Worm (Caenorhabditis elegans) whole organism, L3 larva: ENCODE results near the gene col-142.
A peak's percentile ranks its signal among the peaks of the same experiment; 100 is the strongest.

Experiments
- R02D3.7 ChIP-seq: fragments of 150-350 bp; optimal IDR thresholded peaks from 2 replicates; lab custom pipeline; 2014; ENCODE audit warnings: missing biosample characterization, missing genetic modification characterization
- aly-2 ChIP-seq: fragments of 150-350 bp; optimal IDR thresholded peaks from 2 replicates; lab custom pipeline; 2014; ENCODE audit warnings: missing biosample characterization, missing genetic modification characterization
- ama-1 ChIP-seq: fragments of 150-350 bp; optimal IDR thresholded peaks from 2 replicates; lab custom pipeline; 2018
- ceh-16 ChIP-seq: sonication (generic microtip); optimal IDR thresholded peaks from 2 replicates; lab custom pipeline; 2017; ENCODE audit warnings: missing biosample characterization, missing genetic modification characterization
- ceh-28 ChIP-seq: fragments of 150-350 bp; optimal IDR thresholded peaks from 2 replicates; lab custom pipeline; 2014; ENCODE audit warnings: missing biosample characterization, missing genetic modification reagents, missing genetic modification characterization
- ceh-82 ChIP-seq: fragments of 150-350 bp; optimal IDR thresholded peaks from 2 replicates; lab custom pipeline; 2014; ENCODE audit warnings: missing biosample characterization, missing genetic modification characterization
- ceh-9 ChIP-seq: sonication (generic microtip); optimal IDR thresholded peaks from 2 replicates; lab custom pipeline; 2018; ENCODE audit warnings: missing biosample characterization, missing genetic modification characterization
- daf-12 ChIP-seq: fragments of 150-350 bp; optimal IDR thresholded peaks from 2 replicates; lab custom pipeline; 2014; ENCODE audit warnings: missing biosample characterization, missing genetic modification reagents, missing genetic modification characterization
- egl-27 ChIP-seq: sonication (generic microtip); optimal IDR thresholded peaks from 4 replicates; lab custom pipeline; 2017; ENCODE audit warnings: missing biosample characterization, missing genetic modification reagents, missing genetic modification characterization
- egl-5 ChIP-seq: fragments of 150-350 bp; optimal IDR thresholded peaks from 2 replicates; lab custom pipeline; 2017; ENCODE audit warnings: missing biosample characterization, missing genetic modification reagents, missing genetic modification characterization, inconsistent platforms
- elt-1 ChIP-seq: fragments of 150-350 bp; optimal IDR thresholded peaks from 2 replicates; lab custom pipeline; 2014; ENCODE audit warnings: missing biosample characterization, missing genetic modification characterization
- elt-2 ChIP-seq: sonication (generic microtip); optimal IDR thresholded peaks from 2 replicates; lab custom pipeline; 2016; ENCODE audit warnings: missing genetic modification reagents, mild to moderate bottlenecking, missing genetic modification characterization, missing compliant biosample characterization
- elt-3 ChIP-seq, 3 experiments: fragments of 150-350 bp in 1 of 3; sonication (generic microtip) in 2 of 3; optimal IDR thresholded peaks; 2 replicates in 2 of 3; 4 replicates in 1 of 3; lab custom pipeline; 2014 to 2017; ENCODE audit warnings: missing biosample characterization in 3 of 3, missing genetic modification characterization in 3 of 3
- eor-1 ChIP-seq, 2 experiments: fragments of 150-350 bp; optimal IDR thresholded peaks; 2 replicates each; lab custom pipeline; 2014 to 2018; ENCODE audit warnings: missing biosample characterization in 2 of 2, missing genetic modification characterization in 2 of 2
- fkh-2 ChIP-seq: fragments of 150-350 bp; optimal IDR thresholded peaks from 2 replicates; lab custom pipeline; 2014; ENCODE audit warnings: missing biosample characterization, missing genetic modification reagents, missing genetic modification characterization
- fos-1 ChIP-seq: fragments of 150-350 bp; optimal IDR thresholded peaks from 2 replicates; lab custom pipeline; 2014; ENCODE audit warnings: missing biosample characterization, missing genetic modification characterization
- hmg-11 ChIP-seq: sonication (generic microtip); optimal IDR thresholded peaks from 2 replicates; lab custom pipeline; 2016; ENCODE audit warnings: missing genetic modification characterization, missing compliant biosample characterization
- jun-1 ChIP-seq: fragments of 150-350 bp; optimal IDR thresholded peaks from 2 replicates; lab custom pipeline; 2014; ENCODE audit warnings: missing biosample characterization, missing genetic modification reagents, missing genetic modification characterization
- lin-15B ChIP-seq: fragments of 150-350 bp; optimal IDR thresholded peaks from 2 replicates; lab custom pipeline; 2014; ENCODE audit warnings: missing biosample characterization, missing genetic modification characterization
- lin-39 ChIP-seq: fragments of 150-350 bp; optimal IDR thresholded peaks from 2 replicates; lab custom pipeline; 2018; ENCODE audit warnings: missing biosample characterization, missing genetic modification reagents, missing genetic modification characterization
- lsy-12 ChIP-seq: sonication (generic microtip); optimal IDR thresholded peaks from 2 replicates; lab custom pipeline; 2016; ENCODE audit warnings: mild to moderate bottlenecking, missing genetic modification characterization, missing compliant biosample characterization
- mdl-1 ChIP-seq: fragments of 150-350 bp; optimal IDR thresholded peaks from 2 replicates; lab custom pipeline; 2014; ENCODE audit warnings: missing biosample characterization, missing genetic modification characterization
- nfya-1 ChIP-seq: sonication (generic microtip); optimal IDR thresholded peaks from 2 replicates; lab custom pipeline; 2017; ENCODE audit warnings: missing genetic modification characterization, mild to moderate bottlenecking, missing compliant biosample characterization, antibody characterized with exemption, moderate library complexity; ENCODE audit not compliant: insufficient read depth
- nhr-12 ChIP-seq: fragments of 150-350 bp; optimal IDR thresholded peaks from 2 replicates; lab custom pipeline; 2014; ENCODE audit warnings: missing biosample characterization, missing genetic modification characterization
- nhr-23 ChIP-seq: fragments of 150-350 bp; optimal IDR thresholded peaks from 2 replicates; lab custom pipeline; 2014; ENCODE audit warnings: missing biosample characterization, missing genetic modification reagents, missing genetic modification characterization
- nhr-237 ChIP-seq: fragments of 150-350 bp; optimal IDR thresholded peaks from 2 replicates; lab custom pipeline; 2014; ENCODE audit warnings: missing biosample characterization, missing genetic modification characterization
- nhr-25 ChIP-seq: sonication (generic microtip); optimal IDR thresholded peaks from 2 replicates; lab custom pipeline; 2017; ENCODE audit warnings: missing biosample characterization, missing genetic modification characterization
- nhr-28 ChIP-seq: fragments of 150-350 bp; optimal IDR thresholded peaks from 2 replicates; lab custom pipeline; 2014; ENCODE audit warnings: missing biosample characterization, missing genetic modification characterization
- nhr-43 ChIP-seq: sonication (generic microtip); optimal IDR thresholded peaks from 2 replicates; lab custom pipeline; 2016; ENCODE audit warnings: mild to moderate bottlenecking, missing genetic modification characterization, missing compliant biosample characterization; ENCODE audit not compliant: poor library complexity, severe bottlenecking
- nhr-67 ChIP-seq: fragments of 150-350 bp; optimal IDR thresholded peaks from 2 replicates; lab custom pipeline; 2014; ENCODE audit warnings: missing biosample characterization, missing genetic modification characterization
- nhr-76 ChIP-seq: fragments of 150-350 bp; sonication (generic microtip); optimal IDR thresholded peaks from 5 replicates; lab custom pipeline; 2014; ENCODE audit warnings: missing biosample characterization, missing genetic modification characterization
- pha-4 ChIP-seq: fragments of 150-350 bp; optimal IDR thresholded peaks from 2 replicates; lab custom pipeline; 2014; ENCODE audit warnings: missing biosample characterization, missing genetic modification reagents, missing genetic modification characterization
- pqm-1 ChIP-seq: fragments of 150-350 bp; optimal IDR thresholded peaks from 2 replicates; lab custom pipeline; 2017; ENCODE audit warnings: missing biosample characterization, missing genetic modification characterization, inconsistent platforms
- skn-1 ChIP-seq: fragments of 150-350 bp; optimal IDR thresholded peaks from 2 replicates; lab custom pipeline; 2014; ENCODE audit warnings: missing biosample characterization, missing genetic modification characterization
- snpc-4 ChIP-seq: fragments of 150-350 bp; optimal IDR thresholded peaks from 2 replicates; lab custom pipeline; 2014; ENCODE audit warnings: missing biosample characterization, missing genetic modification characterization
- tbx-2 ChIP-seq: sonication (generic microtip); optimal IDR thresholded peaks from 2 replicates; lab custom pipeline; 2016; ENCODE audit warnings: mild to moderate bottlenecking, missing genetic modification characterization, missing compliant biosample characterization
- unc-39 ChIP-seq: sonication (generic microtip); optimal IDR thresholded peaks from 4 replicates; lab custom pipeline; 2017; ENCODE audit warnings: missing biosample characterization, missing genetic modification characterization
- unc-62 ChIP-seq: fragments of 150-350 bp; sonication (generic microtip); optimal IDR thresholded peaks from 4 replicates; lab custom pipeline; 2014; ENCODE audit warnings: missing biosample characterization, missing genetic modification reagents, missing genetic modification characterization
- ztf-11 ChIP-seq: fragments of 150-350 bp; optimal IDR thresholded peaks from 2 replicates; lab custom pipeline; 2014; ENCODE audit warnings: missing biosample characterization, missing genetic modification characterization
- ztf-4 ChIP-seq: fragments of 150-350 bp; optimal IDR thresholded peaks from 2 replicates; lab custom pipeline; 2014; ENCODE audit warnings: missing biosample characterization, missing genetic modification characterization

col-142 gene

DNA sequence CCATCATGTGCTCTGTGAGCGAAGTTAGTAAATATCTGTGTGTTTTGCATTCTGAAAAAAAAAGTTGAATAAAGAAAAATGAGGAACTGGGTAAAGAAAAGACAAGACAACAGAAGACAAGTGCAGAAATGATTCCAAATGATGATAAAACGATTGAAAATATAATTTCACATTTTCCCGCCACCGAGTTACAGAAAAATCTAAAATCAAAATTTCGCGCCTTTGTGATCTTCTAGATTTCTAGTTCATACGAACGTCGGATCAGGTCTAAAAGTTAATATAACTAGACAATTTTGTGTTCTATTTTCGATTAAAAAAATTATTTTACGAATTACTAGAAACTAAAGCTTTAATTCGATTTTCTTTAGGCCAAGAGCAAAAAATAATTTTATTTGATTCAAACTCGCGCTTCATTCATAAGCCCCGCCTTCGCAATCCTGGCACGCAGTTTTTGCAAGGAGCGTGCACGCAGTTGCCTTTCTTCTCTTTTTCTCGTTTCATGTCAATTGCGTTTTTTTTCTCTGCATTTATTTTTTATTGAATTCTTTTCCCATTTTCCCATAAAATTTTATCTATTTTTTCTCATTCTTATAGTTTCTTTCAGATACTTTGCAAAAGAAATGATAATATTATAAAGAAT is 46.0 kb upstream of the col-142 start, which contains the start of the genes spn-4 and spe-39 (continued):
- peak; percentile 7 for TF ChIP-seq egl-5 (tag; lab: Kevin White, UChicago)
- TF ChIP-seq hmg-11 (tag; lab: Kevin White, UChicago), result peak; percentile 92
- TF ChIP-seq elt-2 (tag; lab: Kevin White, UChicago), result peak; percentile 32
- no peak for TF ChIP-seq nhr-28
- TF ChIP-seq ama-1 (lab: Kevin White, UChicago), result no peak
- peak; percentile 55 for TF ChIP-seq lin-15B
- no peak for TF ChIP-seq daf-12 (tag; lab: Kevin White, UChicago)
- no peak for TF ChIP-seq nhr-12 (tag; lab: Kevin White, UChicago)
- TF ChIP-seq nfya-1 (tag; lab: Kevin White, UChicago), result peak; percentile 83

DNA sequence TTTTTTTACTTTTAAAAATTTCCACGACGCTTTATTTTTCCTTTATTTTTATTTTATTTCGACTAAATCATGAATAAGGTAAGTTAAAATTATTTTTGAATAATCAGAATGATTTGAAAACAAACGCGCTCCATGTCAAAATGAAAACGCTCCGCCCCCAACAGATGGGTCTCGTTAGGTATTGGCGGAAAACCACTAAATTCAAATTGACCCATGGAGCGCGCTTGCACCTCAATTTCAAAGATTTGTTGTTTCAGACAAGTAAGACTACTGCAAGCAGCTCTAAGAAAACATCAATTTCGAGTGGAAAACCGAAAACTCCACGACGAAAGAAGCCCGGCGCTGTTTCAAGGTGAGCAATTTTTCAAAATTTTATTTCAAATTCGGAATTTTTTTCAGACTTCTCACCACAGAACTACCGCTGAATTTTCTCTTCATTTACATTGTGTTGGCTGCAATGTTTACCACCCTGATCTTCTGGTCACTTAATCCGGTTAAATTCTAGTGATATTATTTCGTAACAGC is 43.0 kb upstream of the col-142 start, which contains the start of gene ZC404.2:
TSS of gene ZC404.2 (plus strand) at position 47 of the 525 bp plus-strand sequence.
- TF ChIP-seq lin-39 (tag; lab: Kevin White, UChicago), result no peak
- TF ChIP-seq egl-5 (tag; lab: Kevin White, UChicago), result no peak
- TF ChIP-seq ceh-82 (tag; lab: Kevin White, UChicago), result no peak
- TF ChIP-seq elt-1, result no peak
- no peak for TF ChIP-seq tbx-2
- TF ChIP-seq ztf-11 (tag; lab: Kevin White, UChicago), result no peak
- no peak for TF ChIP-seq egl-27
- TF ChIP-seq ceh-16, result no peak
- TF ChIP-seq ceh-28 (tag; lab: Kevin White, UChicago), result no peak
- no peak for TF ChIP-seq eor-1 (tag; optimal IDR thresholded peaks at IDR 0.05; lab: Kevin White, UChicago)

DNA sequence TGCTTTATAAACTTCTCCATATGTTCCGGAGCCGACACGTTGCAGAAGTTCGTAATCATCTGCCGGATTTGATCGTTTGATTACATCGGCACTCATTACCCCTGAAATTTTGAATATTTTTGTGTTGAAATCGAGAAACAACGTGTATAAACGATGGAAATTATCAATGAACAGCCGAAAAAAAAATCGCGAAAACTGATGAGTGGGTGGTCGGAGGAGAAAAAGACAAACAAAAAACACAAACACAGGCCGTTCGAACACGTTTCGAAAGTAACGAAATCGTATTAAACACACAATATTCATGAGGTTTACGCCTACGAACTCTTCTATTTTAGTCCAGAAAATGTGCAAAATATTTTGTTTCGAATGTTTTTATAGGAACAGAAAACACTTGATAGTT is 38.4 kb upstream of the col-142 start, which contains the start of gene gck-2:
TSS of gene gck-2 (minus strand) at position 101 of the 400 bp plus-strand sequence.
- no peak for TF ChIP-seq daf-12 (tag; lab: Kevin White, UChicago)
- no peak for TF ChIP-seq jun-1 (tag; lab: Kevin White, UChicago)
- TF ChIP-seq elt-3 (tag; optimal IDR thresholded peaks at IDR 0.05; lab: Kevin White, UChicago), result no peak
- TF ChIP-seq nhr-76 (tag; lab: Kevin White, UChicago), result no peak

DNA sequence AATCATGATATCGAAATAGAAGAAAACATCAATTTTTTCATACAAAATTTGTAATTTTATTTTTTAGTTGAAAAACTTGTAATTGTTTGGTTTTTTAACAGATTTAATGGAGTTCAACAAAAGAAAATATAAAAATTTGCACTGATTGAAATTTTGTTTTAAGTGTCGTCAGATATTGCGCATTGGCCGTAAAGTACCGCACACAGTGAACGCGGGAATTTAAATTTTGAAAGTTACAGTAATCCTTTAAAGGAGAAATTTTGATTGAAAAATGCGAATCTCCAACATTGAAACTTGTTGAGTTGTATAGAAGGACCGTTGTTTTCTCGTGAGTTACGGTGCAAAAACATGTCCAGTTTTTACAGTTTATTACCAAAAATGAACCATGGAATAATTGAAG is 38.0 kb upstream of the col-142 start:
- peak; percentile 7 for TF ChIP-seq pha-4 (tag; lab: Kevin White, UChicago)
- TF ChIP-seq nhr-23 (tag; lab: Kevin White, UChicago), result no peak

DNA sequence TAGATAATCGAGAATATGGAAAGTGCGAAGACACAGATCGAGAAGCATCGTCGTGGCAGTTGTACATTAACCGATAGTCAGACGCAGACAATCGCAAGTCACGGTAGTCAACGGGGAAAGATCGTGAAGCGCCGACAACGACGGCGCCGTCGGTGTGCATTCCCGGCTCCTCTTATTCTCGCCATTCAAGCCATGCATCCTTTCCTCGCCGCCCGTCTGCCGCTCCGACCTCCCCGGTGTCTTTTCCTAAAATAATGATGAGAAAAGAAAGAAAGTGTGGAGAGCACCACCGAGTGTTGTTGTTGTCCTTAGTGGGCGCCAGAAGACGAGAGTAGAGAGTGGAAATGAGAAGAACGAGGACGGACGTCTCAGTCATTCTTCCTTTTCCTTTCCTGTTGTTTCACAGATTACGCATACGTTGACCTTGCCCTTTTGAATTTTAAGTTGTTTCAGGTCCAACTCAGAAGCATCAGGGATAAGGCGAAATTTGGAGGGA is 37.2 kb upstream of the col-142 start, which contains the start of gene ZC404.1:
TSS of gene ZC404.1 (plus strand) at position 446 of the 496 bp plus-strand sequence.
- TF ChIP-seq snpc-4 (tag; lab: Kevin White, UChicago) (peak; percentile 71), lin-39 (tag; lab: Kevin White, UChicago) (peak; percentile 28), nhr-28 (no peak)

DNA sequence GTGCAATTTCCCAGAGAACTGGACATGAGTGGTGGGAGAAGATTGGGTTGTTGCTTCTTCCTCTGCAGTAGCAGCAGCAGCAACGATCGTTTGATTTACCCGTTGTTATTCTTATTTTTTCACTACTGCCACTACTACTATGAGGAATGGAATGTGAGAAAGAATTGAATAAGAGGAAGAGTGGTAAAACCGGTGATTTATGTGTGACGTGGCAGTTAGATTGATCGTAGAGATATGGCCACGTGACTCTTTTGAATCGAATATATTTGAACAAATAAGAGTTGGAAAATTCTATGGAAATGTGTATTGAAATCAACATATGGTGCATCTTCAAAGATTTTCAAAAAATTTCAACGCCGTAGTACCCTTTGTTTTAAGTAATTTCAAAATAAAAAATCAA is 34.7 kb upstream of the col-142 start:
- TF ChIP-seq unc-62 (no peak), ceh-82 (tag; lab: Kevin White, UChicago) (no peak)

DNA sequence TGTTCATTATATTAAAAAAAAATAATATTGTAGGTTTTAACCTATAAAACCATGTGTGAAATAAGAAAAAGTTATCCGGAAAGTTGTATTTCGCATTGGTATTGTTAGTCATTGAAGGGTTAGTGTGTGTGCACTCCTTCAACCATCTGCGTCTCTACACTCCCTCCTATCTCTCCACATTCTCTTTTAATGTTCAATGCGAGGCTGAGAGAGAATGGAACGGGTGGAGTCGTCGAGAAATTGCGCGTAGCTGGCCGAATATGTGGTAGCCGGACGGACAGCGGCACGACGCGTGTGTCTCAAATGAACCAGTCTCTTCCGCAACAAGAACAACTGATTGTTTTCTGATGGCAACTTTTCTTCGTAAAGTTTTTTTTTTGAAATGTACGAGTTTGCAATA is 34.1 kb upstream of the col-142 start:
- TF ChIP-seq snpc-4 (tag; lab: Kevin White, UChicago) (peak; percentile 11), elt-1 (no peak), egl-5 (tag; lab: Kevin White, UChicago) (peak; percentile 47), R02D3.7 (tag; lab: Kevin White, UChicago) (peak; percentile 10), fos-1 (tag; lab: Kevin White, UChicago) (no peak), pqm-1 (no peak), fkh-2 (no peak), nhr-237 (tag; lab: Kevin White, UChicago) (no peak), eor-1 (tag; optimal IDR thresholded peaks at IDR 0.05; lab: Kevin White, UChicago) (no peak), nhr-67 (tag; lab: Kevin White, UChicago) (no peak), ztf-11 (tag; lab: Kevin White, UChicago) (no peak), aly-2 (no peak), unc-62 (no peak), nhr-28 (no peak), skn-1 (tag; lab: Kevin White, UChicago) (no peak), unc-39 (no peak), nhr-25 (no peak), ztf-4 (tag; lab: Kevin White, UChicago) (no peak), lsy-12 (tag; lab: Kevin White, UChicago) (no peak), nhr-43 (tag; lab: Kevin White, UChicago) (no peak), ceh-9 (tag; lab: Kevin White, UChicago) (no peak), ceh-82 (tag; lab: Kevin White, UChicago) (no peak), mdl-1 (tag; lab: Kevin White, UChicago) (no peak)
